Fruit fly (Drosophila melanogaster): ENCODE results near the gene CG15212.

dm6 chr3L:5136123-5136522 lies 4.8 kb downstream of the CG15212 start, which contains the start of the genes CG10674 and CG4611:
- TF ChIP-seq CG6854 (GFP tag; optimal IDR thresholded peaks at IDR 0.05) = no peak
- peak; percentile 81 for TF ChIP-seq fkh (GFP tag; optimal IDR thresholded peaks at IDR 0.05)
- no peak for TF ChIP-seq Met (GFP tag; optimal IDR thresholded peaks at IDR 0.05)
- TF ChIP-seq CG8319 (GFP tag; optimal IDR thresholded peaks at IDR 0.05) = no peak
- no peak for TF ChIP-seq CG6808 (GFP tag; optimal IDR thresholded peaks at IDR 0.05)
- no peak for TF ChIP-seq CG6163 (GFP tag; IDR thresholded peaks at IDR 0.05)
